Worm (Caenorhabditis elegans): Measurements from ENCODE around the gene F53E4.1.
"Not testable (repeated sequence)": the region's sequence is repeated elsewhere in the genome, so short reads cannot be mapped to it uniquely, and the experiment has no call there.

DNA sequence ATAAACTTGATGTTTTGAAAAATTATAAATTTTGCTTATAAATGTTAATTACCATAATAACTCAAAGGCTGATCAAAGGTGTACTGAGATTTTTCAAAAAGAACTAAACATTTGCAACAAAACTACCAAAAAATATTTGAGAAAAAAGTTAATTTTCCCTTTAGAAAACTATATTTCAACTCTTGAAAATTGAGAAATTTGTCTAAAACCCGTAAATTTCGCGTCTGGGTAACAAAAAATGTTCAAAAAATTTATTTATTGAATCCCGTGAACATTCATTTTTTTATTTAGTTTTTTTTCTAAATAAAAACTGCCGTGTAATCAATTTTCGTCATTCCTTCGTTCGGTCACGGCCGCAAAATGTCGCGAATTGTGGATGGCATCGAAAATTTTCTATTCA is 2.0 kb upstream of the F53E4.1 start, which contains the start of gene K06B4.15:
- TF ChIP-seq ztf-23 (GFP tag; IDR thresholded peaks at IDR 0.05); tab-1 (GFP tag; IDR thresholded peaks at IDR 0.05); flt-1 (GFP tag; IDR thresholded peaks at IDR 0.05); T22C8.4 (GFP tag; IDR thresholded peaks at IDR 0.05); ztf-29 (GFP tag; IDR thresholded peaks at IDR 0.05); klf-2 (GFP tag; conservative IDR thresholded peaks at IDR 0.05): not testable (repeated sequence)
